Worm (Caenorhabditis elegans) whole organism, L4/young adult: ENCODE data around the gene jmjd-3.3.

ENCODE experiments used
- W03F9.2 ChIP-seq: fragments of 150-350 bp; optimal IDR thresholded peaks from 2 replicates; lab custom pipeline; 2014; ENCODE audit warnings: missing biosample characterization, missing genetic modification characterization
- dao-5 ChIP-seq: sonication (generic microtip); optimal IDR thresholded peaks from 2 replicates; lab custom pipeline; 2016; ENCODE audit warnings: missing genotype, missing genetic modification characterization, moderate library complexity, missing compliant biosample characterization
- him-1 ChIP-seq: sonication (generic microtip); optimal IDR thresholded peaks from 2 replicates; lab custom pipeline; 2016; ENCODE audit warnings: missing genotype, missing genetic modification reagents, missing genetic modification characterization, missing compliant biosample characterization

The jmjd-3.3 gene

ce11 chrX:13462519-13462918, 26.3 kb downstream of the jmjd-3.3 start, which contains the start of gene F02D10.3:
Gene F02D10.3, minus strand, starts transcription at chrX:13462619.
- TF ChIP-seq W03F9.2, result no peak
- no peak for TF ChIP-seq him-1 (tag; lab: Kevin White, UChicago)
- no peak for TF ChIP-seq dao-5 (tag; lab: Kevin White, UChicago)

- TF ChIP-seq dao-5 (tag; lab: Kevin White, UChicago) (no peak), him-1 (tag; lab: Kevin White, UChicago) (no peak), W03F9.2 (no peak)
Observed at ce11 chrX:13463793-13464192, 27.6 kb downstream of the jmjd-3.3 start, which contains the start of gene F02D10.2. Gene F02D10.2, minus strand, starts transcription at chrX:13463893.

- TF ChIP-seq dao-5 (tag; lab: Kevin White, UChicago) (no peak), W03F9.2 (no peak), him-1 (tag; lab: Kevin White, UChicago) (no peak)
Observed at ce11 chrX:13466926-13467866, 31.0 kb downstream of the jmjd-3.3 start, which contains the start of gene col-183. Gene col-183, minus strand, starts transcription at chrX:13467764.

ce11 chrX:13469047-13469633, 32.9 kb downstream of the jmjd-3.3 start, which contains the start of gene col-184:
Gene col-184, plus strand, starts transcription at chrX:13469455.
- TF ChIP-seq him-1 (tag; lab: Kevin White, UChicago) (no peak), W03F9.2 (no peak)

- TF ChIP-seq dao-5 (tag; lab: Kevin White, UChicago) (no peak), W03F9.2 (no peak), him-1 (tag; lab: Kevin White, UChicago) (no peak)
Observed at ce11 chrX:13469907-13470647, 33.9 kb downstream of the jmjd-3.3 start.

ce11 chrX:13471855-13472254, 35.6 kb downstream of the jmjd-3.3 start, which contains the start of gene tre-4:
Gene tre-4, plus strand, starts transcription at chrX:13472155.
- no peak for TF ChIP-seq W03F9.2
- no peak for TF ChIP-seq dao-5 (tag; lab: Kevin White, UChicago)
- TF ChIP-seq him-1 (tag; lab: Kevin White, UChicago), result no peak

ce11 chrX:13477356-13477755, 41.1 kb downstream of the jmjd-3.3 start, which contains the start of gene efn-3:
Gene efn-3, minus strand, starts transcription at chrX:13477456.
- no peak for TF ChIP-seq him-1 (tag; lab: Kevin White, UChicago)
- no peak for TF ChIP-seq dao-5 (tag; lab: Kevin White, UChicago)
- no peak for TF ChIP-seq W03F9.2

ce11 chrX:13481704-13482103, 45.5 kb downstream of the jmjd-3.3 start, which contains the start of gene srd-50:
Gene srd-50, minus strand, starts transcription at chrX:13481804.
- TF ChIP-seq dao-5 (tag; lab: Kevin White, UChicago) (no peak), him-1 (tag; lab: Kevin White, UChicago) (no peak), W03F9.2 (no peak)

- TF ChIP-seq W03F9.2 (no peak), dao-5 (tag; lab: Kevin White, UChicago) (no peak), him-1 (tag; lab: Kevin White, UChicago) (no peak)
Observed at ce11 chrX:13484813-13485212, 48.6 kb downstream of the jmjd-3.3 start, which contains the start of gene srd-51. Gene srd-51, minus strand, starts transcription at chrX:13484913.
